Fruit fly (Drosophila melanogaster): ENCODE data around the gene CG32240.
A peak's percentile ranks its signal among the peaks of the same experiment; 100 is the strongest.

The CG32240 gene

DNA sequence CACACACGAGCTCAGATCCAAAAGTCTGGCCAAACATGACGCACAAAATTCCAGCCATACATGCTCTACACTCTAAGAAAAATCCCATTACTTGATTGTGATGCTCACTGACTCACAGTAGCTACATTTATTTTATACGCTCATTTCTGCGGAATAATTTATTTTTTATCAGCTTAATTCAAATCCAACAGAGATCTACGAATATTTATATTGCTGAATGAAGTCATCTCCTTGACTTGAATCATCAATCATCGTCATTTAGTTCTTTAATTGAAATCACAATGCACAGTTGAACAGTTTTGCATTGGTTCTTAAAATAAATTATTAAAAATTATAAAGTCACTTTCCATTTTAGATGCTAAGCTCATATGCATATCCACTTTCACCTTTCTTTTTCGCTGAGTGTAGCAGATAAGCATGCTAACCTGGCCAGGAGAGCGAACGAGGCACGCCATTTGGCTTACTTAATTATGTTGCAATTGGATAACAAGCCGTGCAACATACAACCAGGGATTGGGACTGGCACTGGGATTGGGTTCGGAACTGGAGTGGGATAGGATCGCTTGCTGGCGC lies 14.2 kb upstream of the CG32240 start:
- TF ChIP-seq CG30431 (GFP tag; optimal IDR thresholded peaks at IDR 0.05) (no peak), gcm2 (GFP tag; optimal IDR thresholded peaks at IDR 0.05) (no peak), CG1233 (GFP tag; optimal IDR thresholded peaks at IDR 0.05) (no peak), bcd (GFP tag; optimal IDR thresholded peaks at IDR 0.05) (no peak), Sox102F (GFP tag; optimal IDR thresholded peaks at IDR 0.05) (peak; percentile 9), Ssrp (tag; optimal IDR thresholded peaks at IDR 0.05) (peak; percentile 7), Hey (tag; optimal IDR thresholded peaks at IDR 0.05) (no peak), bab2 (GFP tag; optimal IDR thresholded peaks at IDR 0.05) (no peak), CG2202 (tag; optimal IDR thresholded peaks at IDR 0.05) (no peak), ab (GFP tag; optimal IDR thresholded peaks at IDR 0.05) (no peak), Abd-B (GFP tag; optimal IDR thresholded peaks at IDR 0.05) (no peak), sna (GFP tag; IDR thresholded peaks at IDR 0.05; ENCODE audit: partially characterized antibody) (no peak), CG6175 (GFP tag; IDR thresholded peaks at IDR 0.05) (no peak), salm (tag; optimal IDR thresholded peaks at IDR 0.05) (no peak), Mad (GFP tag; optimal IDR thresholded peaks at IDR 0.05) (no peak), CG1647 (GFP tag; optimal IDR thresholded peaks at IDR 0.05) (no peak), CG12104 (GFP tag; optimal IDR thresholded peaks at IDR 0.05) (no peak), sr (GFP tag; IDR thresholded peaks at IDR 0.05) (no peak), CG31441 (GFP tag; IDR thresholded peaks at IDR 0.05) (0 out of 2 replicates have a peak, but pooled peaks have one; percentile 13), Awh (GFP tag; IDR thresholded peaks at IDR 0.05) (no peak), CG4730 (GFP tag; IDR thresholded peaks at IDR 0.05) (no peak), mirr (GFP tag; optimal IDR thresholded peaks at IDR 0.05) (no peak), Atf3 (GFP tag; optimal IDR thresholded peaks at IDR 0.05) (no peak), CG18262 (tag; optimal IDR thresholded peaks at IDR 0.05) (peak; percentile 30), CG2712 (tag; optimal IDR thresholded peaks at IDR 0.05) (peak; percentile 1), Ets65A (GFP tag) (peak; percentile 15), amos (GFP tag; IDR thresholded peaks at IDR 0.05; ENCODE audit: partially characterized antibody) (no peak), CG14050 (GFP tag; IDR thresholded peaks at IDR 0.05) (no peak), crp (GFP tag; optimal IDR thresholded peaks at IDR 0.05) (no peak), Dfd (GFP tag; optimal IDR thresholded peaks at IDR 0.05) (no peak), CG13775 (GFP tag; optimal IDR thresholded peaks at IDR 0.05) (no peak), Sin3A (optimal IDR thresholded peaks at IDR 0.05) (no peak), CG12744 (GFP tag; optimal IDR thresholded peaks at IDR 0.05) (no peak), CG18619 (GFP tag; optimal IDR thresholded peaks at IDR 0.05) (no peak), pfk (GFP tag; optimal IDR thresholded peaks at IDR 0.05) (no peak), jigr1 (GFP tag; IDR thresholded peaks at IDR 0.05) (no peak), CG5953 (GFP tag; IDR thresholded peaks at IDR 0.05) (no peak), CG31224 (GFP tag; IDR thresholded peaks at IDR 0.05) (no peak), CG8765 (GFP tag; IDR thresholded peaks at IDR 0.05) (no peak), Dek (tag; optimal IDR thresholded peaks at IDR 0.05) (no peak), Hr39 (optimal IDR thresholded peaks at IDR 0.05) (no peak), nerfin-2 (GFP tag; IDR thresholded peaks at IDR 0.05; ENCODE audit: partially characterized antibody) (no peak), B-H1 (GFP tag; IDR thresholded peaks at IDR 0.05) (no peak), Oli (tag; optimal IDR thresholded peaks at IDR 0.05) (peak; percentile 11), Asciz (GFP tag; optimal IDR thresholded peaks at IDR 0.05) (no peak), phol (tag; optimal IDR thresholded peaks at IDR 0.05) (peak; percentile 3), z (GFP tag; IDR thresholded peaks at IDR 0.05) (no peak), CG8388 (GFP tag; optimal IDR thresholded peaks at IDR 0.05) (no peak), Hr51 (GFP tag; optimal IDR thresholded peaks at IDR 0.05) (no peak), az2 (GFP tag; optimal IDR thresholded peaks at IDR 0.05) (no peak), Opbp (GFP tag; IDR thresholded peaks at IDR 0.05; ENCODE audit: partially characterized antibody) (no peak), sd (tag; optimal IDR thresholded peaks at IDR 0.05) (peak; percentile 53)

All from whole organism, embryonic.